Worm (Caenorhabditis elegans) whole organism, early embryonic: ENCODE measurements around the gene nspe-2.

Experiments used
- B0310.2 ChIP-seq: sonication (generic microtip); optimal IDR thresholded peaks from 2 replicates; lab custom pipeline; 2016; ENCODE audit warnings: mild to moderate bottlenecking, missing genetic modification characterization, missing compliant biosample characterization
- F13C5.2 ChIP-seq: sonication (generic microtip); optimal IDR thresholded peaks from 2 replicates; lab custom pipeline; 2017; ENCODE audit warnings: mild to moderate bottlenecking, missing genetic modification characterization, inconsistent platforms, missing compliant biosample characterization
- aly-1 ChIP-seq: sonication (generic microtip); optimal IDR thresholded peaks from 2 replicates; lab custom pipeline; 2016; ENCODE audit warnings: missing genetic modification characterization, missing compliant biosample characterization
- ama-1 ChIP-seq: fragments of 150-350 bp; optimal IDR thresholded peaks from 2 replicates; lab custom pipeline; 2014
- ceh-13 ChIP-seq: fragments of 200-800 bp; sonication (Bioruptor generic); optimal IDR thresholded peaks from 2 replicates; lab custom pipeline; 2018; ENCODE audit warnings: mild to moderate bottlenecking, missing genetic modification characterization, missing compliant biosample characterization
- ceh-36 ChIP-seq: sonication (generic microtip); optimal IDR thresholded peaks from 2 replicates; lab custom pipeline; 2016; ENCODE audit warnings: missing genetic modification characterization, inconsistent platforms, missing compliant biosample characterization
- ets-7 ChIP-seq: sonication (generic microtip); optimal IDR thresholded peaks from 2 replicates; lab custom pipeline; 2016; ENCODE audit warnings: missing genotype, missing genetic modification characterization, missing compliant biosample characterization
- flt-1 ChIP-seq: fragments of 200-800 bp; sonication (Bioruptor generic); IDR thresholded peaks from 2 replicates; pipeline ENCODE4 v1.3.6; 2022; ENCODE audit warnings: missing genetic modification characterization, missing compliant biosample characterization
- hmbx-1 ChIP-seq: sonication (generic microtip); optimal IDR thresholded peaks from 2 replicates; lab custom pipeline; 2016; ENCODE audit warnings: mild to moderate bottlenecking, missing genetic modification characterization, missing compliant biosample characterization
- hmg-4 ChIP-seq: fragments of 200-800 bp; sonication (Bioruptor generic); optimal IDR thresholded peaks from 2 replicates; lab custom pipeline; 2018; ENCODE audit warnings: mild to moderate bottlenecking, missing genetic modification characterization, missing compliant biosample characterization
- hnd-1 ChIP-seq: sonication (generic microtip); optimal IDR thresholded peaks from 2 replicates; lab custom pipeline; 2016; ENCODE audit warnings: missing genetic modification characterization, missing compliant biosample characterization
- pes-1 ChIP-seq: fragments of 200-800 bp; sonication (Bioruptor generic); IDR thresholded peaks from 2 replicates; pipeline ENCODE4 v1.3.6; 2022; ENCODE audit warnings: missing genetic modification reagents, missing genetic modification characterization, missing compliant biosample characterization
- scrt-1 ChIP-seq: fragments of 200-800 bp; sonication (Bioruptor generic); IDR thresholded peaks from 2 replicates; pipeline ENCODE4 v1.3.6; 2022; ENCODE audit warnings: missing genetic modification characterization, missing compliant biosample characterization
- sea-1 ChIP-seq: fragments of 200-800 bp; sonication (Bioruptor generic); conservative IDR thresholded peaks from 2 replicates; pipeline ENCODE4 v1.3.6; 2022; ENCODE audit warnings: missing genetic modification characterization, missing compliant biosample characterization
- tbx-11 ChIP-seq: fragments of 200-800 bp; sonication (Bioruptor generic); IDR thresholded peaks from 2 replicates; pipeline ENCODE4 v1.3.6; 2022; ENCODE audit warnings: missing genetic modification characterization, missing compliant biosample characterization
- tbx-37 ChIP-seq: fragments of 200-800 bp; sonication (Bioruptor generic); conservative IDR thresholded peaks from 2 replicates; pipeline ENCODE4 v1.3.6; 2022; ENCODE audit warnings: missing genetic modification reagents, missing genetic modification characterization, missing compliant biosample characterization
- tra-4 ChIP-seq: sonication (generic microtip); optimal IDR thresholded peaks from 2 replicates; lab custom pipeline; 2017; ENCODE audit warnings: missing genetic modification characterization, missing compliant biosample characterization

Gene nspe-2

ce11 chrII:12619288-12619687 is at the start of gene nspe-2:
Gene nspe-2 (minus strand): TSS chrII:12619388.
- TF ChIP-seq ceh-13 (GFP tag; lab: Kevin White, UChicago) (no peak), tra-4 (tag; lab: Kevin White, UChicago) (no peak), pes-1 (GFP tag; lab: Robert Waterston, UW) (no peak), B0310.2 (tag; lab: Kevin White, UChicago) (no peak), ets-7 (tag; lab: Kevin White, UChicago) (no peak), hmg-4 (no peak), flt-1 (GFP tag; lab: Robert Waterston, UW) (no peak), ceh-36 (tag; lab: Kevin White, UChicago) (no peak), aly-1 (tag; lab: Kevin White, UChicago) (no peak), hmbx-1 (no peak), hnd-1 (no peak), tbx-11 (GFP tag; lab: Robert Waterston, UW) (no peak), ama-1 (lab: Kevin White, UChicago) (no peak), F13C5.2 (tag; lab: Kevin White, UChicago) (no peak), tbx-37 (GFP tag; lab: Robert Waterston, UW) (no peak), sea-1 (GFP tag; lab: Robert Waterston, UW) (no peak), scrt-1 (no peak)

ce11 chrII:12668874-12669273 is 49.7 kb upstream of the nspe-2 start:
- TF ChIP-seq hnd-1, result no peak
- TF ChIP-seq ceh-36 (tag; lab: Kevin White, UChicago), result peak; percentile 25

- TF ChIP-seq flt-1 (GFP tag; lab: Robert Waterston, UW) (no peak), ama-1 (lab: Kevin White, UChicago) (no peak), hmbx-1 (no peak), B0310.2 (tag; lab: Kevin White, UChicago) (no peak), sea-1 (GFP tag; lab: Robert Waterston, UW) (no peak), tbx-37 (GFP tag; lab: Robert Waterston, UW) (no peak), hmg-4 (no peak), aly-1 (tag; lab: Kevin White, UChicago) (no peak), hnd-1 (no peak), F13C5.2 (tag; lab: Kevin White, UChicago) (no peak), tra-4 (tag; lab: Kevin White, UChicago) (no peak), tbx-11 (GFP tag; lab: Robert Waterston, UW) (no peak), ets-7 (tag; lab: Kevin White, UChicago) (no peak), ceh-36 (tag; lab: Kevin White, UChicago) (no peak), scrt-1 (no peak)
Measured at ce11 chrII:12668148-12668547, 49.0 kb upstream of the nspe-2 start.

- TF ChIP-seq tbx-11 (GFP tag; lab: Robert Waterston, UW), result no peak
- no peak for TF ChIP-seq B0310.2 (tag; lab: Kevin White, UChicago)
- no peak for TF ChIP-seq pes-1 (GFP tag; lab: Robert Waterston, UW)
- no peak for TF ChIP-seq hnd-1
- no peak for TF ChIP-seq ets-7 (tag; lab: Kevin White, UChicago)
- TF ChIP-seq tbx-37 (GFP tag; lab: Robert Waterston, UW), result no peak
Measured at ce11 chrII:12666042-12666441, 46.9 kb upstream of the nspe-2 start.

ce11 chrII:12665019-12665418 is 45.8 kb upstream of the nspe-2 start:
- no peak for TF ChIP-seq hmg-4
- no peak for TF ChIP-seq B0310.2 (tag; lab: Kevin White, UChicago)
- no peak for TF ChIP-seq ceh-36 (tag; lab: Kevin White, UChicago)
- no peak for TF ChIP-seq sea-1 (GFP tag; lab: Robert Waterston, UW)
- TF ChIP-seq tbx-37 (GFP tag; lab: Robert Waterston, UW), result no peak
- TF ChIP-seq F13C5.2 (tag; lab: Kevin White, UChicago), result no peak
- TF ChIP-seq flt-1 (GFP tag; lab: Robert Waterston, UW), result no peak
- TF ChIP-seq hmbx-1, result no peak
- no peak for TF ChIP-seq ama-1 (lab: Kevin White, UChicago)
- no peak for TF ChIP-seq ets-7 (tag; lab: Kevin White, UChicago)
- no peak for TF ChIP-seq tra-4 (tag; lab: Kevin White, UChicago)
- no peak for TF ChIP-seq scrt-1
- no peak for TF ChIP-seq ceh-13 (GFP tag; lab: Kevin White, UChicago)
- no peak for TF ChIP-seq pes-1 (GFP tag; lab: Robert Waterston, UW)
- TF ChIP-seq tbx-11 (GFP tag; lab: Robert Waterston, UW), result no peak

ce11 chrII:12661930-12662329 is 42.7 kb upstream of the nspe-2 start:
- TF ChIP-seq aly-1 (tag; lab: Kevin White, UChicago) (no peak), F13C5.2 (tag; lab: Kevin White, UChicago) (no peak), pes-1 (GFP tag; lab: Robert Waterston, UW) (no peak), hnd-1 (no peak), hmbx-1 (no peak), hmg-4 (no peak), flt-1 (GFP tag; lab: Robert Waterston, UW) (no peak), tbx-11 (GFP tag; lab: Robert Waterston, UW) (no peak), ama-1 (lab: Kevin White, UChicago) (no peak), tbx-37 (GFP tag; lab: Robert Waterston, UW) (no peak), ets-7 (tag; lab: Kevin White, UChicago) (no peak), B0310.2 (tag; lab: Kevin White, UChicago) (no peak), ceh-13 (GFP tag; lab: Kevin White, UChicago) (no peak)

ce11 chrII:12659676-12660371 is 40.6 kb upstream of the nspe-2 start:
- TF ChIP-seq hmbx-1, result no peak
- no peak for TF ChIP-seq ama-1 (lab: Kevin White, UChicago)
- no peak for TF ChIP-seq flt-1 (GFP tag; lab: Robert Waterston, UW)
- TF ChIP-seq ceh-36 (tag; lab: Kevin White, UChicago), result peak; percentile 87
